Fruit fly (Drosophila melanogaster): ENCODE data around the gene Polr2J.

Polr2J gene

dm6 chr2L:17383588-17384308, 26.5 kb downstream of the Polr2J start, which contains the start of gene Lrch (continued):
- TF ChIP-seq Jarid2 (GFP tag; optimal IDR thresholded peaks at IDR 0.05) (peak; percentile 99), CG13894 (tag; optimal IDR thresholded peaks at IDR 0.05) (peak; percentile 44), tin (GFP tag; optimal IDR thresholded peaks at IDR 0.05) (peak; percentile 7), CG31365 (tag; optimal IDR thresholded peaks at IDR 0.05) (peak; percentile 8), tio (GFP tag; optimal IDR thresholded peaks at IDR 0.05) (no peak), stwl (tag; optimal IDR thresholded peaks at IDR 0.05) (peak; percentile 56), HHEX (GFP tag; optimal IDR thresholded peaks at IDR 0.05) (peak; percentile 11), Camta (GFP tag; optimal IDR thresholded peaks at IDR 0.05) (no peak), lab (GFP tag; optimal IDR thresholded peaks at IDR 0.05) (peak; percentile 74), sisA (GFP tag; IDR thresholded peaks at IDR 0.05) (no peak), Hand (GFP tag; optimal IDR thresholded peaks at IDR 0.05) (peak; percentile 37), Abd-B (GFP tag; optimal IDR thresholded peaks at IDR 0.05) (no peak), az2 (GFP tag; optimal IDR thresholded peaks at IDR 0.05) (no peak), CG2116 (GFP tag; optimal IDR thresholded peaks at IDR 0.05) (peak; percentile 96), jigr1 (GFP tag; IDR thresholded peaks at IDR 0.05) (no peak), Stat92E (GFP tag; optimal IDR thresholded peaks at IDR 0.05) (peak in 1 of 3 experiments; percentile 98), sr (GFP tag; IDR thresholded peaks at IDR 0.05) (0 out of 3 replicates have a peak, but pooled peaks have one; percentile 9), CG6791 (GFP tag; IDR thresholded peaks at IDR 0.05; ENCODE audit: partially characterized antibody) (peak; percentile 88), CG3163 (GFP tag; optimal IDR thresholded peaks at IDR 0.05) (peak; percentile 33), CG6854 (GFP tag; optimal IDR thresholded peaks at IDR 0.05) (no peak), rib (GFP tag; IDR thresholded peaks at IDR 0.05) (0 out of 2 replicates have a peak, but pooled peaks have one; percentile 21), sens (GFP tag) (peak; percentile 58), HLHmδ (GFP tag; optimal IDR thresholded peaks at IDR 0.05) (peak; percentile 87), cwo (GFP tag; optimal IDR thresholded peaks at IDR 0.05) (peak; percentile 2), unpg (GFP tag; optimal IDR thresholded peaks at IDR 0.05) (peak; percentile 27), oc (tag; optimal IDR thresholded peaks at IDR 0.05) (peak; percentile 24), Drgx (GFP tag; IDR thresholded peaks at IDR 0.05) (peak; percentile 12; the same call in 1 of the 2 replicates), CG31441 (GFP tag; IDR thresholded peaks at IDR 0.05) (peak; percentile 24; the same call in 1 of the 2 replicates), CG31388 (GFP tag; optimal IDR thresholded peaks at IDR 0.05) (no peak), ham (GFP tag; IDR thresholded peaks at IDR 0.05) (no peak), bbx (GFP tag; IDR thresholded peaks at IDR 0.05; ENCODE audit: partially characterized antibody) (peak; percentile 83), CG7786 (GFP tag; optimal IDR thresholded peaks at IDR 0.05) (no peak), Xrp1 (GFP tag; IDR thresholded peaks at IDR 0.05) (no peak), MBD-R2 (GFP tag; IDR thresholded peaks at IDR 0.05) (peak; percentile 33; the same call in 1 of the 2 replicates), cad (GFP tag; optimal IDR thresholded peaks at IDR 0.05) (no peak), Poxn (GFP tag; IDR thresholded peaks at IDR 0.05) (no peak), CG12071 (GFP tag; optimal IDR thresholded peaks at IDR 0.05) (peak; percentile 45), bsh (GFP tag; optimal IDR thresholded peaks at IDR 0.05) (peak in 1 of 2 experiments; percentile 2), Oli (tag; optimal IDR thresholded peaks at IDR 0.05) (no peak), abd-A (tag; optimal IDR thresholded peaks at IDR 0.05) (peak; percentile 74), dpn (GFP tag; optimal IDR thresholded peaks at IDR 0.05) (peak; percentile 10 to 27), zen (tag; optimal IDR thresholded peaks at IDR 0.05) (no peak), gro (GFP tag; optimal IDR thresholded peaks at IDR 0.05) (peak; percentile 76), Blimp-1 (GFP tag; optimal IDR thresholded peaks at IDR 0.05) (peak; percentile 32), CG11696 (GFP tag; IDR thresholded peaks at IDR 0.05) (no peak), E2f2 (GFP tag; IDR thresholded peaks at IDR 0.05) (peak; percentile 94), CG7839 (tag; optimal IDR thresholded peaks at IDR 0.05) (peak; percentile 40), kah (GFP tag; optimal IDR thresholded peaks at IDR 0.05) (peak; percentile 8)
